Worm (Caenorhabditis elegans) whole organism, early embryonic: ENCODE results near the gene ZK666.15.

Experiments
- B0310.2 ChIP-seq: sonication (generic microtip); optimal IDR thresholded peaks from 2 replicates; lab custom pipeline; 2016; ENCODE audit warnings: mild to moderate bottlenecking, missing genetic modification characterization, missing compliant biosample characterization
- F13C5.2 ChIP-seq: sonication (generic microtip); optimal IDR thresholded peaks from 2 replicates; lab custom pipeline; 2017; ENCODE audit warnings: mild to moderate bottlenecking, missing genetic modification characterization, inconsistent platforms, missing compliant biosample characterization
- aly-1 ChIP-seq: sonication (generic microtip); optimal IDR thresholded peaks from 2 replicates; lab custom pipeline; 2016; ENCODE audit warnings: missing genetic modification characterization, missing compliant biosample characterization
- ama-1 ChIP-seq: fragments of 150-350 bp; optimal IDR thresholded peaks from 2 replicates; lab custom pipeline; 2014
- ceh-13 ChIP-seq: fragments of 200-800 bp; sonication (Bioruptor generic); optimal IDR thresholded peaks from 2 replicates; lab custom pipeline; 2018; ENCODE audit warnings: mild to moderate bottlenecking, missing genetic modification characterization, missing compliant biosample characterization
- ceh-36 ChIP-seq: sonication (generic microtip); optimal IDR thresholded peaks from 2 replicates; lab custom pipeline; 2016; ENCODE audit warnings: missing genetic modification characterization, inconsistent platforms, missing compliant biosample characterization
- ets-7 ChIP-seq: sonication (generic microtip); optimal IDR thresholded peaks from 2 replicates; lab custom pipeline; 2016; ENCODE audit warnings: missing genotype, missing genetic modification characterization, missing compliant biosample characterization
- flt-1 ChIP-seq: fragments of 200-800 bp; sonication (Bioruptor generic); IDR thresholded peaks from 2 replicates; pipeline ENCODE4 v1.3.6; 2022; ENCODE audit warnings: missing genetic modification characterization, missing compliant biosample characterization
- hmbx-1 ChIP-seq: sonication (generic microtip); optimal IDR thresholded peaks from 2 replicates; lab custom pipeline; 2016; ENCODE audit warnings: mild to moderate bottlenecking, missing genetic modification characterization, missing compliant biosample characterization
- hmg-4 ChIP-seq: fragments of 200-800 bp; sonication (Bioruptor generic); optimal IDR thresholded peaks from 2 replicates; lab custom pipeline; 2018; ENCODE audit warnings: mild to moderate bottlenecking, missing genetic modification characterization, missing compliant biosample characterization
- hnd-1 ChIP-seq: sonication (generic microtip); optimal IDR thresholded peaks from 2 replicates; lab custom pipeline; 2016; ENCODE audit warnings: missing genetic modification characterization, missing compliant biosample characterization
- pes-1 ChIP-seq: fragments of 200-800 bp; sonication (Bioruptor generic); IDR thresholded peaks from 2 replicates; pipeline ENCODE4 v1.3.6; 2022; ENCODE audit warnings: missing genetic modification reagents, missing genetic modification characterization, missing compliant biosample characterization
- scrt-1 ChIP-seq: fragments of 200-800 bp; sonication (Bioruptor generic); IDR thresholded peaks from 2 replicates; pipeline ENCODE4 v1.3.6; 2022; ENCODE audit warnings: missing genetic modification characterization, missing compliant biosample characterization
- sea-1 ChIP-seq: fragments of 200-800 bp; sonication (Bioruptor generic); conservative IDR thresholded peaks from 2 replicates; pipeline ENCODE4 v1.3.6; 2022; ENCODE audit warnings: missing genetic modification characterization, missing compliant biosample characterization
- tbx-11 ChIP-seq: fragments of 200-800 bp; sonication (Bioruptor generic); IDR thresholded peaks from 2 replicates; pipeline ENCODE4 v1.3.6; 2022; ENCODE audit warnings: missing genetic modification characterization, missing compliant biosample characterization
- tbx-37 ChIP-seq: fragments of 200-800 bp; sonication (Bioruptor generic); conservative IDR thresholded peaks from 2 replicates; pipeline ENCODE4 v1.3.6; 2022; ENCODE audit warnings: missing genetic modification reagents, missing genetic modification characterization, missing compliant biosample characterization
- tra-4 ChIP-seq: sonication (generic microtip); optimal IDR thresholded peaks from 2 replicates; lab custom pipeline; 2017; ENCODE audit warnings: missing genetic modification characterization, missing compliant biosample characterization

The ZK666.15 gene

DNA sequence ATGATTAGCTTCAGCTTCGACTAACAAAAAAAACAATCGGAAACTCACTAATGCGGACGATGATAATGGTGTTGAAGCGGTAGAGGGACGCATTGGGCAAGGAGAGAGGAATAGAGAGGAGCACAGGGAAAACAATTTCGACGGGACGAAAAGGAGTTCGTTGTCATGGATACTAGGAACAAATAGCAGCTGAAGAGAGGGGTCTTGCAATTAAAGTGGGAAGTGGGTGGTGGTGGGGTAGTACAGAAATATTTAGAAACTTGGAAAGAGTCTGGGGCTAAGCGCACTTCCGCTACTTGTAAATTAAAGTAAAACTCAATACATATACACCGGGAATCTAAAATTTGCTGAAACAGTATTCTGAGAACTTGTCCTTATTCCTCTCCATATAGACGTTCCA lies 22.9 kb downstream of the ZK666.15 start, which contains the start of gene F59B10.2:
Gene F59B10.2 (minus strand): TSS at position 101 of the 400 bp plus-strand sequence.
- no peak for TF ChIP-seq aly-1 (tag; lab: Kevin White, UChicago)
- no peak for TF ChIP-seq scrt-1 (GFP tag; lab: Robert Waterston, UW)
- no peak for TF ChIP-seq hmg-4
- TF ChIP-seq sea-1 (GFP tag; lab: Robert Waterston, UW), result no peak
- no peak for TF ChIP-seq F13C5.2 (tag; lab: Kevin White, UChicago)
- no peak for TF ChIP-seq hmbx-1 (tag; lab: Kevin White, UChicago)
- TF ChIP-seq tra-4 (tag; lab: Kevin White, UChicago), result no peak
- TF ChIP-seq hnd-1 (tag; lab: Kevin White, UChicago), result no peak
- TF ChIP-seq ceh-13, result no peak
- TF ChIP-seq flt-1 (GFP tag; lab: Robert Waterston, UW), result no peak
- TF ChIP-seq ets-7 (tag; lab: Kevin White, UChicago), result no peak
- TF ChIP-seq pes-1, result no peak

DNA sequence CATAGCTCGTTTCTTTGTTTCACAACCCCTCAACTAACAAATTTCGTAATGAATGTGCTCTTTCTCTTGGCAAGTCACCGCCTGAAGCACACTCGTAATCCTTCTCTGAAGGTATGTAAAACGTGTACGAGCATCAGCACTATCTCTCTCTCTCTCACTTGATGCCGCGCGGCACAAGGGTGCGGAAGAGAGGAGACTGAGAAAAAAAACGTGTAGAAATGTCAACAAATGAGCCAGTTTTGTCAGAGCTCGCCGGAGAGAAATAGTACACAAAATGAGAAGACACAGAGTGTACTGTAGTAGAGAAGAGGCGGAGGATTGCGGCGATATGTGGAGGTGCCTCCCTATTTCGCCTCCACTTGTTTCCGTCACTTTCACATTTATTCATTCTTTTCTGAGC lies 23.4 kb downstream of the ZK666.15 start, which contains the start of gene F59B10.3:
Gene F59B10.3 (plus strand): TSS at position 301 of the 400 bp plus-strand sequence.
- TF ChIP-seq B0310.2 (tag; lab: Kevin White, UChicago) (no peak), ets-7 (tag; lab: Kevin White, UChicago) (no peak), tbx-37 (GFP tag; lab: Robert Waterston, UW) (no peak), flt-1 (GFP tag; lab: Robert Waterston, UW) (no peak), tra-4 (tag; lab: Kevin White, UChicago) (no peak), tbx-11 (no peak), ceh-36 (tag; lab: Kevin White, UChicago) (no peak), pes-1 (no peak), sea-1 (GFP tag; lab: Robert Waterston, UW) (no peak), ceh-13 (no peak), F13C5.2 (tag; lab: Kevin White, UChicago) (no peak), hnd-1 (tag; lab: Kevin White, UChicago) (no peak), hmbx-1 (tag; lab: Kevin White, UChicago) (no peak), scrt-1 (GFP tag; lab: Robert Waterston, UW) (no peak), hmg-4 (no peak), ama-1 (lab: Kevin White, UChicago) (no peak), aly-1 (tag; lab: Kevin White, UChicago) (no peak)

DNA sequence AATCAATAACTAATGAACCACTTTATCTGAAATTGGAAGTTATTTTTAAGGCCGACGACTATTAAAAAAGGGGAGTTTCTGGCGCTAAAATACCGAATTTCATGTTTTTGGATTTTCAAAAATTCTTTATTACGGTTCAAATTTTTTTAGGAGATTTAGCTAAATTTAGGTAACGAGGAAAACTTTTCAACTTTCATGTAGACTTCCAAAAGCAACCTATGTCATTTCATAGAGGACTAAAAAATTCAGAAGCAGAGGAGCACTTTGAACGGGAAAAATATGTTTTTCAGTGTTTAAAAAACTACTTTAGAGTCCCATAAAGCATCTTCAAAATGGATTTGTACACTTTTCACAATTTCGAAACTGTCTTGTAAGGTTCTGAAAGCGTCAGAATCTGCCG lies 26.5 kb downstream of the ZK666.15 start:
- no peak for TF ChIP-seq scrt-1 (GFP tag; lab: Robert Waterston, UW)
- no peak for TF ChIP-seq pes-1
- no peak for TF ChIP-seq aly-1 (tag; lab: Kevin White, UChicago)
- no peak for TF ChIP-seq hmg-4
- no peak for TF ChIP-seq ama-1 (lab: Kevin White, UChicago)
- TF ChIP-seq hmbx-1 (tag; lab: Kevin White, UChicago), result no peak
- TF ChIP-seq tbx-37 (GFP tag; lab: Robert Waterston, UW), result no peak
- no peak for TF ChIP-seq B0310.2 (tag; lab: Kevin White, UChicago)
- no peak for TF ChIP-seq ceh-13
- TF ChIP-seq tbx-11, result no peak
- TF ChIP-seq F13C5.2 (tag; lab: Kevin White, UChicago), result no peak
- no peak for TF ChIP-seq sea-1 (GFP tag; lab: Robert Waterston, UW)
- no peak for TF ChIP-seq ceh-36 (tag; lab: Kevin White, UChicago)
- TF ChIP-seq hnd-1 (tag; lab: Kevin White, UChicago), result no peak
- TF ChIP-seq tra-4 (tag; lab: Kevin White, UChicago), result no peak
- TF ChIP-seq ets-7 (tag; lab: Kevin White, UChicago), result no peak
- no peak for TF ChIP-seq flt-1 (GFP tag; lab: Robert Waterston, UW)

DNA sequence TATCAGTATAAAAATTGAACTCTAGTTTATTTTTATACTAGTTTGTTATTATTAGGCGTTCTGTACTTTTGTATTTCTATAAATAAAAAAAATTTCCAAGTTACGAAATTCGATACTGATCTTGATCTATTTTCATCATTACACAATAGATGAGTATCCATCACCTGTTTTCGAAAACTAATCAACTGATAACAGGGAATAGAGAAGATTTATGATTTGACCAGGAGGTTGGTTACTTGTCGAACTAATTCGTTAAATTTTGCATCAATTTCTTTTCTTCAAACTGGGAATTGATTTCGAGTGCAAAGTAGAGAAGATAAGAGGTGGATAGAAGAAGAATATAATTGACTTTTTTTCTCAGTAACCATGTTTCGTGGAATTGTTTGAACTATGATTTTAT lies 28.6 kb downstream of the ZK666.15 start:
- TF ChIP-seq B0310.2 (tag; lab: Kevin White, UChicago) (no peak), pes-1 (no peak), flt-1 (GFP tag; lab: Robert Waterston, UW) (no peak), ama-1 (lab: Kevin White, UChicago) (no peak), hmbx-1 (tag; lab: Kevin White, UChicago) (no peak), hnd-1 (tag; lab: Kevin White, UChicago) (no peak), sea-1 (GFP tag; lab: Robert Waterston, UW) (no peak), hmg-4 (no peak), scrt-1 (GFP tag; lab: Robert Waterston, UW) (no peak), tra-4 (tag; lab: Kevin White, UChicago) (no peak), ceh-36 (tag; lab: Kevin White, UChicago) (no peak), tbx-11 (no peak), ceh-13 (no peak), tbx-37 (GFP tag; lab: Robert Waterston, UW) (no peak), F13C5.2 (tag; lab: Kevin White, UChicago) (no peak), ets-7 (tag; lab: Kevin White, UChicago) (no peak), aly-1 (tag; lab: Kevin White, UChicago) (no peak)

DNA sequence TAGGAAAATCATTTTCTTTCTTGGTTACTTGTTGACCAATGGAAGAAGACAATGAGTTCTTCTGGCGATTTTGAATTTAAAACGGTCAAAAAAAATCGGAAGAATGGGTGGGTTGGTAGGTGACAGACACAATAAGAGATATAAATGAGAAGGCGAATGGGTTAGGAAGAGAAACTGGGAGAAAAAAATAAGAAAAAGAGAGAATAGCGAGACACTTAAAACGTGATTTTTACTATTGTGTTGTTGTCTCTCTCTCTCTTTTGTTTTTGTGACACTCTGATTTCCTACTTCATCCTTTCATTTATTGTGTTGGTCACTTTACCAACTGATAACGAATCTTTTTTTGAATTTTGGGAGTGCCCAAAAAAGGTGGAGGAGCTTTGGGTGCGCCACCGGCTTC lies 29.5 kb downstream of the ZK666.15 start:
- no peak for TF ChIP-seq aly-1 (tag; lab: Kevin White, UChicago)
- no peak for TF ChIP-seq hmg-4
- TF ChIP-seq hnd-1 (tag; lab: Kevin White, UChicago), result no peak
- no peak for TF ChIP-seq hmbx-1 (tag; lab: Kevin White, UChicago)
- TF ChIP-seq scrt-1 (GFP tag; lab: Robert Waterston, UW), result no peak
- TF ChIP-seq flt-1 (GFP tag; lab: Robert Waterston, UW), result no peak
- no peak for TF ChIP-seq ama-1 (lab: Kevin White, UChicago)
- no peak for TF ChIP-seq sea-1 (GFP tag; lab: Robert Waterston, UW)
- TF ChIP-seq B0310.2 (tag; lab: Kevin White, UChicago), result no peak
- TF ChIP-seq pes-1, result no peak
- TF ChIP-seq tbx-11, result no peak
- no peak for TF ChIP-seq tra-4 (tag; lab: Kevin White, UChicago)
- TF ChIP-seq ets-7 (tag; lab: Kevin White, UChicago), result no peak

DNA sequence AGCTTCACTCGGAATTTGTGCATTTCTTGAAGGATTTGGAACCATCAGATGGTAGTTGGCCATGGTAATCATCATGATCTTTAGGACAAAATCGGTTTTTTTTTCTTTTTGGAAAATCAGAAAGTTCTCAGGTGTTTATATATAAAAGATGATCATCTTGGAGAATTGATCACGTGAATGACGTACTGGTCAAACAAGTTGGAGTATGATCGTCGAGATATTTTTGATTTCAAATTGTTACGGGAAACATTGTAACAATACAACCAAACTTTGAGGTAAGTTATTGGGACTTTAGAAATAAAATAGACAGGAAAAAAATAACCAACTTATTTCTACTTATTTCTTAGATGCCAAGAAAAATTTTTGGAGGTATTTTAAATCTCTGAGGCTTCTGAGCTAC lies 32.2 kb downstream of the ZK666.15 start, which contains the start of gene F59B10.4:
Gene F59B10.4 (minus strand): TSS at position 101 of the 400 bp plus-strand sequence.
- no peak for TF ChIP-seq hnd-1 (tag; lab: Kevin White, UChicago)
- TF ChIP-seq ets-7 (tag; lab: Kevin White, UChicago), result no peak
- TF ChIP-seq tra-4 (tag; lab: Kevin White, UChicago), result no peak
- TF ChIP-seq flt-1 (GFP tag; lab: Robert Waterston, UW), result no peak
- TF ChIP-seq tbx-37 (GFP tag; lab: Robert Waterston, UW), result no peak
- TF ChIP-seq B0310.2 (tag; lab: Kevin White, UChicago), result no peak
- TF ChIP-seq F13C5.2 (tag; lab: Kevin White, UChicago), result no peak
- no peak for TF ChIP-seq hmg-4
- TF ChIP-seq tbx-11, result no peak
- no peak for TF ChIP-seq pes-1
- TF ChIP-seq ceh-36 (tag; lab: Kevin White, UChicago), result no peak
- no peak for TF ChIP-seq scrt-1 (GFP tag; lab: Robert Waterston, UW)
- TF ChIP-seq aly-1 (tag; lab: Kevin White, UChicago), result no peak
- no peak for TF ChIP-seq hmbx-1 (tag; lab: Kevin White, UChicago)
- no peak for TF ChIP-seq ama-1 (lab: Kevin White, UChicago)
- no peak for TF ChIP-seq ceh-13
- TF ChIP-seq sea-1 (GFP tag; lab: Robert Waterston, UW), result no peak
